Worm (Caenorhabditis elegans) whole organism, L1 larva: ENCODE results near the gene sox-2.

Experiments
- F16B12.6 ChIP-seq: fragments of 150-350 bp; optimal IDR thresholded peaks from 2 replicates; lab custom pipeline; 2014; ENCODE audit warnings: missing biosample characterization, missing genetic modification characterization
- aha-1 ChIP-seq: fragments of 150-350 bp; optimal IDR thresholded peaks from 2 replicates; lab custom pipeline; 2014; ENCODE audit warnings: missing biosample characterization, missing genetic modification characterization
- alr-1 ChIP-seq: fragments of 200-800 bp; sonication (Bioruptor generic); optimal IDR thresholded peaks from 2 replicates; lab custom pipeline; 2018; ENCODE audit warnings: borderline replicate concordance, mild to moderate bottlenecking, missing genetic modification characterization, missing compliant biosample characterization
- aly-2 ChIP-seq: fragments of 150-350 bp; optimal IDR thresholded peaks from 2 replicates; lab custom pipeline; 2014; ENCODE audit warnings: missing biosample characterization, missing genetic modification characterization
- ama-1 ChIP-seq: fragments of 150-350 bp; optimal IDR thresholded peaks from 2 replicates; lab custom pipeline; 2014
- dpl-1 ChIP-seq, 3 experiments: fragments of 150-350 bp in 2 of 3; sonication (generic microtip) in 1 of 3; optimal IDR thresholded peaks; 2 replicates each; lab custom pipeline; 2014 to 2017; ENCODE audit warnings: missing biosample characterization in 3 of 3, missing genetic modification characterization in 3 of 3, missing genetic modification reagents in 3 of 3
- egl-13 ChIP-seq: sonication (generic microtip); optimal IDR thresholded peaks from 2 replicates; lab custom pipeline; 2016; ENCODE audit warnings: missing genotype, missing genetic modification reagents, missing genetic modification characterization, missing compliant biosample characterization
- elt-3 ChIP-seq, 6 experiments: fragments of 150-350 bp in 1 of 6; sonication (generic microtip); optimal IDR thresholded peaks; 2 replicates each; lab custom pipeline; 2017 to 2018; ENCODE audit warnings: missing biosample characterization in 6 of 6, missing genetic modification characterization in 6 of 6, inconsistent platforms in 1 of 6
- ets-5 ChIP-seq: fragments of 200-800 bp; sonication (Bioruptor generic); IDR thresholded peaks from 2 replicates; pipeline ENCODE4 v1.3.6; 2022; ENCODE audit warnings: missing genetic modification characterization, missing compliant biosample characterization
- fkh-10 ChIP-seq: sonication (generic microtip); optimal IDR thresholded peaks from 2 replicates; lab custom pipeline; 2017; ENCODE audit warnings: missing biosample characterization, missing genetic modification reagents, missing genetic modification characterization
- hlh-17 ChIP-seq: fragments of 200-800 bp; sonication (Bioruptor generic); optimal IDR thresholded peaks from 2 replicates; lab custom pipeline; 2018; ENCODE audit warnings: missing genetic modification characterization, mild to moderate bottlenecking, missing compliant biosample characterization, moderate library complexity, borderline replicate concordance
- irx-1 ChIP-seq: sonication (generic microtip); optimal IDR thresholded peaks from 2 replicates; lab custom pipeline; 2016; ENCODE audit warnings: missing genetic modification characterization, missing compliant biosample characterization
- lin-13 ChIP-seq: fragments of 150-350 bp; optimal IDR thresholded peaks from 2 replicates; lab custom pipeline; 2014; ENCODE audit warnings: missing biosample characterization, missing genetic modification reagents, missing genetic modification characterization
- lin-14 ChIP-seq: fragments of 200-800 bp; sonication (Bioruptor generic); optimal IDR thresholded peaks from 2 replicates; lab custom pipeline; 2018; ENCODE audit warnings: mild to moderate bottlenecking, missing genetic modification characterization, moderate library complexity, missing compliant biosample characterization
- lin-39 ChIP-seq: fragments of 150-350 bp; optimal IDR thresholded peaks from 2 replicates; lab custom pipeline; 2014; ENCODE audit warnings: missing biosample characterization, missing genetic modification reagents, missing genetic modification characterization
- lir-3 ChIP-seq: sonication (generic microtip); optimal IDR thresholded peaks from 2 replicates; lab custom pipeline; 2016; ENCODE audit warnings: mild to moderate bottlenecking, missing genetic modification characterization, moderate library complexity, missing compliant biosample characterization; ENCODE audit not compliant: poor library complexity
- mab-9 ChIP-seq: fragments of 200-800 bp; sonication (Bioruptor generic); IDR thresholded peaks from 2 replicates; pipeline ENCODE4 v1.3.6; 2022; ENCODE audit warnings: missing genetic modification reagents, missing genetic modification characterization, missing compliant biosample characterization
- mdl-1 ChIP-seq, 2 experiments: fragments of 150-350 bp; optimal IDR thresholded peaks; 2 replicates each; lab custom pipeline; 2014 to 2017; ENCODE audit warnings: missing biosample characterization in 2 of 2, missing genetic modification characterization in 2 of 2, inconsistent platforms in 1 of 2
- mep-1 ChIP-seq: fragments of 150-350 bp; optimal IDR thresholded peaks from 2 replicates; lab custom pipeline; 2014; ENCODE audit warnings: missing biosample characterization, missing genetic modification characterization
- nhr-12 ChIP-seq: sonication (generic microtip); optimal IDR thresholded peaks from 2 replicates; lab custom pipeline; 2017; ENCODE audit warnings: missing biosample characterization, missing genetic modification characterization
- nhr-19 ChIP-seq: fragments of 200-800 bp; sonication (Bioruptor generic); conservative IDR thresholded peaks from 2 replicates; pipeline ENCODE4 v1.3.6; 2022; ENCODE audit warnings: missing genetic modification characterization, missing compliant biosample characterization
- nhr-237 ChIP-seq: fragments of 150-350 bp; optimal IDR thresholded peaks from 2 replicates; lab custom pipeline; 2014; ENCODE audit warnings: missing biosample characterization, missing genetic modification characterization
- pag-3 ChIP-seq: sonication (generic microtip); optimal IDR thresholded peaks from 2 replicates; lab custom pipeline; 2017; ENCODE audit warnings: missing genetic modification characterization, mild to moderate bottlenecking, missing compliant biosample characterization, antibody characterized with exemption, borderline replicate concordance; ENCODE audit not compliant: insufficient read depth
- pax-3 ChIP-seq: fragments of 200-800 bp; sonication (Bioruptor generic); optimal IDR thresholded peaks from 2 replicates; lab custom pipeline; 2018; ENCODE audit warnings: mild to moderate bottlenecking, missing genetic modification characterization, moderate library complexity, missing compliant biosample characterization
- rnt-1 ChIP-seq: sonication (generic microtip); optimal IDR thresholded peaks from 2 replicates; lab custom pipeline; 2016; ENCODE audit warnings: mild to moderate bottlenecking, missing genetic modification characterization, moderate library complexity, missing compliant biosample characterization
- skn-1 ChIP-seq: fragments of 150-350 bp; optimal IDR thresholded peaks from 2 replicates; lab custom pipeline; 2014; ENCODE audit warnings: missing biosample characterization, missing genetic modification characterization
- snu-23 ChIP-seq: sonication (generic microtip); optimal IDR thresholded peaks from 2 replicates; lab custom pipeline; 2016; ENCODE audit warnings: missing genetic modification characterization, missing compliant biosample characterization
- sup-37 ChIP-seq: fragments of 200-800 bp; sonication (Bioruptor generic); optimal IDR thresholded peaks from 2 replicates; lab custom pipeline; 2018; ENCODE audit warnings: mild to moderate bottlenecking, missing genetic modification characterization, missing compliant biosample characterization
- unc-62 ChIP-seq: fragments of 150-350 bp; optimal IDR thresholded peaks from 2 replicates; lab custom pipeline; 2014; ENCODE audit warnings: missing biosample characterization, missing genetic modification reagents, missing genetic modification characterization
- unc-86 ChIP-seq: sonication (generic microtip); optimal IDR thresholded peaks from 2 replicates; lab custom pipeline; 2016; ENCODE audit warnings: missing genetic modification characterization, missing compliant biosample characterization
- unc-98 ChIP-seq: fragments of 200-800 bp; sonication (Bioruptor generic); IDR thresholded peaks from 2 replicates; pipeline ENCODE4 v1.3.6; 2022; ENCODE audit warnings: missing genetic modification characterization, missing compliant biosample characterization
- vab-15 ChIP-seq: sonication (generic microtip); optimal IDR thresholded peaks from 2 replicates; lab custom pipeline; 2017; ENCODE audit warnings: missing genotype, mild to moderate bottlenecking, missing genetic modification characterization, missing compliant biosample characterization
- zag-1 ChIP-seq: fragments of 150-350 bp; optimal IDR thresholded peaks from 2 replicates; lab custom pipeline; 2014; ENCODE audit warnings: missing biosample characterization, missing genetic modification characterization
- zip-4 ChIP-seq: fragments of 200-800 bp; sonication (Bioruptor generic); optimal IDR thresholded peaks from 2 replicates; lab custom pipeline; 2018; ENCODE audit warnings: mild to moderate bottlenecking, missing genetic modification characterization, moderate library complexity, missing compliant biosample characterization
- ztf-11 ChIP-seq, 2 experiments: sonication (generic microtip); optimal IDR thresholded peaks; 2 replicates each; lab custom pipeline; 2016 to 2017; ENCODE audit warnings: missing genetic modification characterization in 2 of 2, missing biosample characterization in 1 of 2, missing compliant biosample characterization in 1 of 2

sox-2 gene

DNA sequence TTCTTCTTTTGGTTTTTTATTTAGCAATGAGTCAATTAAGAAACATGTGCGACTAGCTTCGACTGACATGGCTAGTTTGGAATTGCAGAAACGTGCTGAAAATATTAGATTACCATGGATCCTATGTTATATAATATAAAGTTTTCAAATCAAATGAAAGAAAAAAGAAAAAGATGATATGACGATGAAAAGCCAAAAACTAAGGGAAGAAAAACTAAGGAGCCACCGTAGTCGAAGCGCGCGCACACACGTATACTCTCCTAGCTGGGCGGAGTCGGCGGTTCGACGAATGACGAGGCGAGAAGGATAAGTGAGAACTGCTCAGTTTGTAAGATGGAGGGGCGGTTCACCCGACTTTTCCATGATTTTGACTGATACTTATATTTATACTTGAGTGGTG, 38.7 kb downstream of the sox-2 start, which contains the start of gene mnm-2:
Gene mnm-2 (minus strand): TSS at position 101 of the 400 bp plus-strand sequence.
- TF ChIP-seq ama-1 (lab: Kevin White, UChicago) (no peak), snu-23 (GFP tag; lab: Kevin White, UChicago) (no peak), fkh-10 (GFP tag; lab: Kevin White, UChicago) (no peak), dpl-1 (GFP tag; optimal IDR thresholded peaks at IDR 0.05; lab: Kevin White, UChicago) (no peak), rnt-1 (tag; lab: Kevin White, UChicago) (no peak), irx-1 (tag; lab: Kevin White, UChicago) (no peak), ets-5 (GFP tag; lab: Robert Waterston, UW) (no peak), pag-3 (no peak)
- TF ChIP-seq, all 84 proteins: peak for 0

DNA sequence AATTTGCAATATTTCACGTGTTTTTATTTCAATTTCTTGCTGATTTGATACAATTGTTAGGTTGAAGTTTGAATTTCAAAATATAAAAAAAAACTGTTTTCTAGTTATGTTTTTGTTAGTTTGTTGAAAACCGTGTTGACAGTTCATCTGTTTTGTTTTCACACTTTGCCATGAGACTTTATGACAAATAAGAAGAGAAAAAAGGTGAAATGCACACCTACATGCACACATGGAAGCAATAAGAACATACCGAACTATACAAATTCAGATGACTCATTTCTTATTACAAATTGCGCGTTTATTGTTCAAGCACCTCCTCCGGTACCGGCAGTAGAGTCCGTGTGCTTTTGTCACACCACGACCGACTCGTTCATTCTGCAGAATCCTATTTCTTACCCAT, 43.0 kb downstream of the sox-2 start, which contains the start of gene C10A4.9:
Gene C10A4.9 (plus strand): TSS at position 301 of the 400 bp plus-strand sequence.
- TF ChIP-seq nhr-237 (tag; lab: Kevin White, UChicago) (no peak), F16B12.6 (no peak), ama-1 (lab: Kevin White, UChicago) (no peak), lin-13 (GFP tag; lab: Kevin White, UChicago) (no peak), zip-4 (GFP tag; lab: Kevin White, UChicago) (no peak), nhr-12 (tag; lab: Kevin White, UChicago) (no peak), sup-37 (GFP tag; lab: Kevin White, UChicago) (no peak), elt-3 (tag; optimal IDR thresholded peaks at IDR 0.05; lab: Kevin White, UChicago) (no peak), alr-1 (tag; lab: Kevin White, UChicago) (no peak), unc-62 (GFP tag; lab: Kevin White, UChicago) (no peak), mep-1 (no peak), ztf-11 (tag; optimal IDR thresholded peaks at IDR 0.05; lab: Kevin White, UChicago) (no peak), nhr-19 (no peak)
- TF ChIP-seq, all 84 proteins: peak for 0

DNA sequence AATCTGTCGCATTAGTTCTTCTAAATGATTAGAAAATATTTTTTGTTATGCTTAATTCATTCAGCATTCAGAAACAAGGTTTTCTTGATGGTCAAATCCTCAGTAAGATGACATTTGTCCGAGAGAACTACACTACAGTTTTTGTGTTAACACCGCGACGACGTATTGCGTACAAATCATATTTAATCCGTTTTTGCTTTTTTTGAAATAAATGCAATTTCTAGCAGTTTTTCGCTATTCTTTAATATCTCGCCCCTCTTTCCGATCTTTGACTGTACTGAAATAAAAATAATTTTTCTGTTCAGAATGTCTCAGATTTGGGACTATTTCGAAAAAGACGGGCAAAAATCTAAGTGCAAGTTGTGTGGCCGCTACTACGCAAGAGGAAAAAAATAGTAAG, 47.5 kb downstream of the sox-2 start, which contains the start of gene C10A4.1:
Gene C10A4.1 (plus strand): TSS at position 301 of the 400 bp plus-strand sequence.
- TF ChIP-seq lir-3 = no peak
- TF ChIP-seq sup-37 (GFP tag; lab: Kevin White, UChicago) = no peak
- no peak for TF ChIP-seq zag-1 (tag; lab: Kevin White, UChicago)
- TF ChIP-seq mdl-1 (tag; optimal IDR thresholded peaks at IDR 0.05; lab: Kevin White, UChicago) = no peak
- no peak for TF ChIP-seq aha-1
- TF ChIP-seq nhr-237 (tag; lab: Kevin White, UChicago) = no peak
- no peak for TF ChIP-seq lin-14 (GFP tag; lab: Kevin White, UChicago)
- no peak for TF ChIP-seq vab-15 (tag; lab: Kevin White, UChicago)
- no peak for TF ChIP-seq hlh-17 (GFP tag; lab: Kevin White, UChicago)
- no peak for TF ChIP-seq egl-13 (tag; lab: Kevin White, UChicago)
- no peak for TF ChIP-seq rnt-1 (tag; lab: Kevin White, UChicago)
- TF ChIP-seq skn-1 (tag; lab: Kevin White, UChicago) = no peak
- no peak for TF ChIP-seq mab-9
- no peak for TF ChIP-seq lin-13 (GFP tag; lab: Kevin White, UChicago)
- no peak for TF ChIP-seq unc-86 (tag; lab: Kevin White, UChicago)
- no peak for TF ChIP-seq lin-39 (tag; lab: Kevin White, UChicago)
- no peak for TF ChIP-seq fkh-10 (GFP tag; lab: Kevin White, UChicago)
- no peak for TF ChIP-seq aly-2
- TF ChIP-seq pax-3 (tag; lab: Kevin White, UChicago) = no peak
- TF ChIP-seq ama-1 (lab: Kevin White, UChicago) = no peak
- TF ChIP-seq, all 84 proteins: peak for 0

DNA sequence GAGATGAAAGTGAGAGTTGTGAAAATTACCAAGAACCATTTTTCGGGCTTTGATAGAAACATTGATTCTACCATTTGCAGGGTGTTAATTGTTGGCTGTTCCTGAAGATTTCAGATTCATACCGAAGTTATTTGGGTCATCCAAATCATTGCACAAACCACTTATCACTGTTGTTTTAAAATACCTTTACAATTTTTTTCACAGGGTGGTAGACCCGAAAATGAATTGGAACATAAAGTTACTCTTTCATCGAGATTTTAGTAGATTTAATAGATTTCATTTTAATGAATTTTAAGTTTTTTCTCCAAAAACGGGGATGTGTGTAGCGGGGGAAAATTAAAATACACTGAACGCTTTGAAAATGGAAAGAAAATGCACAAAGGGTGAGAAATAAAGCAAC, 48.1 kb downstream of the sox-2 start, which contains the start of gene C10A4.7:
Gene C10A4.7 (minus strand): TSS at position 101 of the 400 bp plus-strand sequence.
- no peak for TF ChIP-seq unc-98 (GFP tag; lab: Robert Waterston, UW)
- TF ChIP-seq lin-39 (tag; lab: Kevin White, UChicago) = no peak
